Worm (Caenorhabditis elegans): ENCODE data around the gene K11H12.4.

K11H12.4 gene

DNA sequence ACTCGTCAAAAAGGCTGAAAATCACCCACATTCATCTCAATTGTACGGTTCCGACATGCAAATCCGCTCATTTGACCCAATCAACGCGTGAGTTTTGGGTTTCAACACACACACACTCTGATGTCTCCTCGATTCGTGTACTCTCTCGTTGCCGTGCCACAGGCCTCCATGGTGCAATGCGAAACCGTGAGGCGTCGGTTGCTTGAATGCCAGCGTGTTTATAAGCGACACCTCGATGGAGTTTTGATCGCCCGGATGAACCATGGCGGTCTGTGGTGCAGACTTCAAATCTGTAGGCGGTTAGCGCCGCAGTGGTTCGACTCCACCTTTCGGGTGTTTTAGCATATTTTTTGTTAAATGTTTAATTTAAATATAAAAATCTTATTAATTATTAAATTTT, 17.8 kb downstream of the K11H12.4 start:
- no peak for TF ChIP-seq sdz-38 (tag; optimal IDR thresholded peaks at IDR 0.05)
- no peak for TF ChIP-seq B0035.1 (tag; optimal IDR thresholded peaks at IDR 0.05)
- TF ChIP-seq B0336.3 (GFP tag; IDR thresholded peaks at IDR 0.05), result peak; percentile 55; the same call in 1 of the 2 replicates
- peak; percentile 68 for TF ChIP-seq madf-6 (GFP tag; IDR thresholded peaks at IDR 0.05)
- no peak for TF ChIP-seq attf-5 (GFP tag; optimal IDR thresholded peaks at IDR 0.05)
- TF ChIP-seq Y56A3A.18 (GFP tag; IDR thresholded peaks at IDR 0.05), result 0 out of 2 replicates have a peak, but pooled peaks have one; percentile 56
- TF ChIP-seq rcor-1 (GFP tag; IDR thresholded peaks at IDR 0.05), result peak; percentile 68
- TF ChIP-seq lsl-1 (GFP tag; optimal IDR thresholded peaks at IDR 0.05), result peak; percentile 69
- TF ChIP-seq snpc-1.3 (tag; optimal IDR thresholded peaks at IDR 0.05; ENCODE audit: insufficient read depth), result peak; percentile 28
- TF ChIP-seq attf-6 (GFP tag; IDR thresholded peaks at IDR 0.05), result 0 out of 2 replicates have a peak, but pooled peaks have one; percentile 54
- 0 out of 2 replicates have a peak, but pooled peaks have one; percentile 84 for TF ChIP-seq F37B4.10 (GFP tag; IDR thresholded peaks at IDR 0.05)
- TF ChIP-seq hrde-1 (tag; optimal IDR thresholded peaks at IDR 0.05; ENCODE audit: borderline replicate concordance), result no peak
- TF ChIP-seq hmg-20 (GFP tag; IDR thresholded peaks at IDR 0.05), result peak; percentile 51; the same call in 1 of the 2 replicates
- no peak for TF ChIP-seq C17E4.6 (GFP tag; IDR thresholded peaks at IDR 0.05)
- no peak for TF ChIP-seq mel-28 (tag; optimal IDR thresholded peaks at IDR 0.05; ENCODE audit: borderline replicate concordance)
- 0 out of 2 replicates have a peak, but pooled peaks have one; percentile 24 for TF ChIP-seq bed-2 (GFP tag; IDR thresholded peaks at IDR 0.05)
- TF ChIP-seq ztf-26 (tag; optimal IDR thresholded peaks at IDR 0.05), result peak; percentile 48
- peak; percentile 81 for TF ChIP-seq tbp1 (GFP tag; optimal IDR thresholded peaks at IDR 0.05)
- TF ChIP-seq pbrm-1 (GFP tag; IDR thresholded peaks at IDR 0.05), result peak; percentile 71; the same call in 1 of the 2 replicates
- peak; percentile 52 for TF ChIP-seq tlf-1 (GFP tag; optimal IDR thresholded peaks at IDR 0.05)
- TF ChIP-seq cebp-2 (GFP tag; IDR thresholded peaks at IDR 0.05), result no peak
- TF ChIP-seq lin-54 (GFP tag; optimal IDR thresholded peaks at IDR 0.05), result peak; percentile 60
- TF ChIP-seq aptf-3 (GFP tag; IDR thresholded peaks at IDR 0.05), result 0 out of 2 replicates have a peak, but pooled peaks have one; percentile 48
- no peak for TF ChIP-seq unc-130 (GFP tag; optimal IDR thresholded peaks at IDR 0.05)
- TF ChIP-seq dpff-1 (tag; optimal IDR thresholded peaks at IDR 0.05), result no peak
- peak; percentile 96 for TF ChIP-seq hmg-1.2 (GFP tag; IDR thresholded peaks at IDR 0.05)
- no peak for TF ChIP-seq tbx-9 (tag; optimal IDR thresholded peaks at IDR 0.05; ENCODE audit: borderline replicate concordance)
- peak; percentile 79 for TF ChIP-seq Y53G8AR.9 (GFP tag; conservative IDR thresholded peaks at IDR 0.05)
- no peak for TF ChIP-seq akir-1 (GFP tag; optimal IDR thresholded peaks at IDR 0.05)
- 0 out of 2 replicates have a peak, but pooled peaks have one; percentile 23 for TF ChIP-seq B0019.2 (GFP tag; conservative IDR thresholded peaks at IDR 0.05)
- peak; percentile 52; the same call in 1 of the 2 replicates for TF ChIP-seq zfh-2 (GFP tag; conservative IDR thresholded peaks at IDR 0.05)
- TF ChIP-seq nfya-2 (GFP tag; IDR thresholded peaks at IDR 0.05), result no peak
- TF ChIP-seq K11D2.4 (GFP tag; IDR thresholded peaks at IDR 0.05), result no peak
- peak; percentile 80 for TF ChIP-seq dox-1 (GFP tag; IDR thresholded peaks at IDR 0.05)
- peak; percentile 87 for TF ChIP-seq F49E8.2 (tag; optimal IDR thresholded peaks at IDR 0.05; ENCODE audit: insufficient read depth)
- TF ChIP-seq egl-44 (GFP tag; IDR thresholded peaks at IDR 0.05), result peak; percentile 42; the same call in 1 of the 2 replicates
- no peak for TF ChIP-seq nhr-179 (tag; optimal IDR thresholded peaks at IDR 0.05)
- no peak for TF ChIP-seq F57C9.4 (tag; optimal IDR thresholded peaks at IDR 0.05)
- TF ChIP-seq B0261.1 (tag; optimal IDR thresholded peaks at IDR 0.05), result peak; percentile 59
- peak; percentile 88 for TF ChIP-seq D2030.7 (GFP tag; IDR thresholded peaks at IDR 0.05)
- peak; percentile 95 for TF ChIP-seq snpc-1.1 (tag; optimal IDR thresholded peaks at IDR 0.05; ENCODE audit: insufficient read depth)
- no peak for TF ChIP-seq ztf-28 (GFP tag; IDR thresholded peaks at IDR 0.05)
- peak; percentile 74 for TF ChIP-seq mcd-1 (GFP tag; IDR thresholded peaks at IDR 0.05)
- peak in 1 of 2 experiments; percentile 2 for TF ChIP-seq let-607 (tag; optimal IDR thresholded peaks at IDR 0.05)
- TF ChIP-seq nhr-90 (tag; optimal IDR thresholded peaks at IDR 0.05), result no peak
- peak; percentile 44 for TF ChIP-seq ZK185.1 (tag; optimal IDR thresholded peaks at IDR 0.05; ENCODE audit: poor library complexity, severe bottlenecking)
- no peak for TF ChIP-seq lin-40 (tag; optimal IDR thresholded peaks at IDR 0.05)

Measured in whole organism, young adult.